Worm (Caenorhabditis elegans) whole organism, L4 larva: ENCODE measurements around the gene F22F7.7.

Experiments used
- F10B5.3 ChIP-seq: sonication (generic microtip); optimal IDR thresholded peaks from 2 replicates; lab custom pipeline; 2016; ENCODE audit warnings: mild to moderate bottlenecking, missing genetic modification characterization, missing compliant biosample characterization
- F26F4.8 ChIP-seq: fragments of 200-800 bp; sonication (Bioruptor generic); conservative IDR thresholded peaks from 2 replicates; pipeline ENCODE4 v1.3.6; 2022; ENCODE audit warnings: missing genetic modification characterization, missing compliant biosample characterization
- F49E8.2 ChIP-seq: sonication (generic microtip); optimal IDR thresholded peaks from 2 replicates; lab custom pipeline; 2016; ENCODE audit warnings: missing compliant biosample characterization, mild to moderate bottlenecking, missing genetic modification characterization, borderline replicate concordance
- R02D3.7 ChIP-seq: fragments of 150-350 bp; sonication (generic microtip); optimal IDR thresholded peaks from 3 replicates; lab custom pipeline; 2014; ENCODE audit warnings: missing biosample characterization, missing genetic modification characterization
- T26A8.4 ChIP-seq: fragments of 200-800 bp; sonication (Bioruptor generic); IDR thresholded peaks from 2 replicates; pipeline ENCODE4 v1.3.6; 2022; ENCODE audit warnings: missing genetic modification characterization, missing compliant biosample characterization
- Y5F2A.4 ChIP-seq: fragments of 200-800 bp; sonication (Bioruptor generic); optimal IDR thresholded peaks from 2 replicates; lab custom pipeline; 2018; ENCODE audit warnings: mild to moderate bottlenecking, missing genetic modification characterization, missing compliant biosample characterization
- ZK337.2 ChIP-seq: fragments of 200-800 bp; sonication (Bioruptor generic); IDR thresholded peaks from 2 replicates; pipeline ENCODE4 v1.3.6; 2022; ENCODE audit warnings: missing genetic modification reagents, missing genetic modification characterization, missing compliant biosample characterization
- ceh-20 ChIP-seq: fragments of 200-800 bp; sonication (Bioruptor generic); IDR thresholded peaks from 2 replicates; pipeline ENCODE4 v1.3.6; 2022; ENCODE audit warnings: missing genetic modification reagents, missing genetic modification characterization, missing compliant biosample characterization
- ceh-32 ChIP-seq: sonication (generic microtip); optimal IDR thresholded peaks from 2 replicates; lab custom pipeline; 2016; ENCODE audit warnings: mild to moderate bottlenecking, missing genetic modification characterization, missing compliant biosample characterization; ENCODE audit not compliant: poor library complexity
- ceh-62 ChIP-seq: sonication (generic microtip); optimal IDR thresholded peaks from 2 replicates; lab custom pipeline; 2017; ENCODE audit warnings: missing biosample characterization, missing genetic modification characterization
- ceh-82 ChIP-seq: sonication (generic microtip); optimal IDR thresholded peaks from 2 replicates; lab custom pipeline; 2017; ENCODE audit warnings: missing biosample characterization, missing genetic modification characterization
- ces-1 ChIP-seq: fragments of 150-350 bp; sonication (generic microtip); optimal IDR thresholded peaks from 4 replicates; lab custom pipeline; 2014; ENCODE audit warnings: missing biosample characterization, missing genetic modification reagents, missing genetic modification characterization
- ctbp-1 ChIP-seq: fragments of 200-800 bp; sonication (Bioruptor generic); IDR thresholded peaks from 2 replicates; pipeline ENCODE4 v1.3.6; 2022; ENCODE audit warnings: missing genetic modification reagents, missing genetic modification characterization, missing compliant biosample characterization
- daf-19 ChIP-seq: fragments of 200-800 bp; sonication (Bioruptor generic); conservative IDR thresholded peaks from 2 replicates; pipeline ENCODE4 v1.3.6; 2022; ENCODE audit warnings: missing genetic modification characterization, missing compliant biosample characterization
- dmd-9 ChIP-seq: fragments of 200-800 bp; sonication (Bioruptor generic); IDR thresholded peaks from 2 replicates; pipeline ENCODE4 v1.3.6; 2022; ENCODE audit warnings: missing genetic modification reagents, missing genetic modification characterization, missing compliant biosample characterization
- dpl-1 ChIP-seq: fragments of 150-350 bp; optimal IDR thresholded peaks from 2 replicates; lab custom pipeline; 2014; ENCODE audit warnings: missing biosample characterization, missing genetic modification reagents, missing genetic modification characterization
- egl-43 ChIP-seq: fragments of 200-800 bp; sonication (Bioruptor generic); IDR thresholded peaks from 2 replicates; pipeline ENCODE4 v1.3.6; 2022; ENCODE audit warnings: missing genetic modification reagents, missing genetic modification characterization, missing compliant biosample characterization
- fkh-10 ChIP-seq: fragments of 150-350 bp; optimal IDR thresholded peaks from 2 replicates; lab custom pipeline; 2014; ENCODE audit warnings: missing biosample characterization, missing genetic modification reagents, missing genetic modification characterization
- hif-1 ChIP-seq, 2 experiments: sonication (generic microtip); optimal IDR thresholded peaks; 2 replicates each; lab custom pipeline; 2016 to 2017; ENCODE audit warnings: missing compliant biosample characterization in 2 of 2, missing genetic modification characterization in 2 of 2, missing genetic modification reagents in 2 of 2, missing genotype in 2 of 2, mild to moderate bottlenecking in 1 of 2
- hmg-1.1 ChIP-seq: fragments of 200-800 bp; sonication (Bioruptor generic); IDR thresholded peaks from 2 replicates; pipeline ENCODE4 v1.3.6; 2022; ENCODE audit warnings: missing genetic modification reagents, missing genetic modification characterization, missing compliant biosample characterization
- lim-7 ChIP-seq: fragments of 200-800 bp; sonication (Bioruptor generic); IDR thresholded peaks from 2 replicates; pipeline ENCODE4 v1.3.6; 2022; ENCODE audit warnings: missing genetic modification characterization, missing compliant biosample characterization
- lin-13 ChIP-seq: fragments of 150-350 bp; optimal IDR thresholded peaks from 2 replicates; lab custom pipeline; 2014; ENCODE audit warnings: missing biosample characterization, missing genetic modification reagents, missing genetic modification characterization
- lin-29 ChIP-seq: fragments of 200-800 bp; sonication (Bioruptor generic); IDR thresholded peaks from 2 replicates; pipeline ENCODE4 v1.3.6; 2022; ENCODE audit warnings: missing genetic modification reagents, missing genetic modification characterization, missing compliant biosample characterization
- lin-38 ChIP-seq: fragments of 200-800 bp; sonication (Bioruptor generic); IDR thresholded peaks from 2 replicates; pipeline ENCODE4 v1.3.6; 2022; ENCODE audit warnings: missing genetic modification reagents, missing genetic modification characterization, missing compliant biosample characterization
- lsy-2 ChIP-seq, 2 experiments: fragments of 150-350 bp in 1 of 2; sonication (generic microtip) in 1 of 2; optimal IDR thresholded peaks; 2 replicates each; lab custom pipeline; 2014 to 2017; ENCODE audit warnings: missing biosample characterization in 2 of 2, missing genetic modification characterization in 2 of 2
- madf-5 ChIP-seq, 2 experiments: fragments of 200-800 bp; sonication (Bioruptor generic); IDR thresholded peaks; 2 replicates each; pipeline ENCODE4 v1.3.6; 2022; ENCODE audit warnings: missing compliant biosample characterization in 2 of 2, missing genetic modification characterization in 2 of 2
- madf-9 ChIP-seq: fragments of 200-800 bp; sonication (Bioruptor generic); conservative IDR thresholded peaks from 2 replicates; pipeline ENCODE4 v1.3.6; 2022; ENCODE audit warnings: missing genetic modification reagents, missing genetic modification characterization, missing compliant biosample characterization
- mes-2 ChIP-seq: sonication (generic microtip); optimal IDR thresholded peaks from 2 replicates; lab custom pipeline; 2016; ENCODE audit warnings: missing genotype, mild to moderate bottlenecking, missing genetic modification characterization, missing compliant biosample characterization; ENCODE audit not compliant: poor library complexity, severe bottlenecking
- nhr-10 ChIP-seq: fragments of 150-350 bp; optimal IDR thresholded peaks from 2 replicates; lab custom pipeline; 2014; ENCODE audit warnings: missing biosample characterization, missing genetic modification characterization
- nhr-111 ChIP-seq: fragments of 200-800 bp; sonication (Bioruptor generic); optimal IDR thresholded peaks from 2 replicates; lab custom pipeline; 2018; ENCODE audit warnings: mild to moderate bottlenecking, missing genetic modification characterization, missing compliant biosample characterization
- nhr-25 ChIP-seq: sonication (generic microtip); optimal IDR thresholded peaks from 2 replicates; lab custom pipeline; 2017; ENCODE audit warnings: missing genetic modification characterization, mild to moderate bottlenecking, missing compliant biosample characterization, antibody characterized with exemption, moderate library complexity, borderline replicate concordance; ENCODE audit not compliant: insufficient read depth
- nhr-28 ChIP-seq: fragments of 150-350 bp; optimal IDR thresholded peaks from 2 replicates; lab custom pipeline; 2014; ENCODE audit warnings: missing biosample characterization, missing genetic modification characterization
- nhr-48 ChIP-seq: sonication (generic microtip); optimal IDR thresholded peaks from 2 replicates; lab custom pipeline; 2016; ENCODE audit warnings: mild to moderate bottlenecking, missing genetic modification characterization, missing compliant biosample characterization
- nhr-6 ChIP-seq: fragments of 150-350 bp; optimal IDR thresholded peaks from 2 replicates; lab custom pipeline; 2014; ENCODE audit warnings: missing biosample characterization, missing genetic modification characterization
- nhr-77 ChIP-seq: fragments of 150-350 bp; optimal IDR thresholded peaks from 2 replicates; lab custom pipeline; 2014; ENCODE audit warnings: missing biosample characterization, missing genetic modification characterization
- rbr-2 ChIP-seq: sonication (generic microtip); optimal IDR thresholded peaks from 2 replicates; lab custom pipeline; 2016; ENCODE audit warnings: missing genotype, missing genetic modification characterization, missing compliant biosample characterization
- set-16 ChIP-seq: fragments of 200-800 bp; sonication (Bioruptor generic); IDR thresholded peaks from 2 replicates; pipeline ENCODE4 v1.3.6; 2022; ENCODE audit warnings: missing genetic modification reagents, missing genetic modification characterization, missing compliant biosample characterization
- spr-3 ChIP-seq: fragments of 200-800 bp; sonication (Bioruptor generic); optimal IDR thresholded peaks from 2 replicates; lab custom pipeline; 2018; ENCODE audit warnings: mild to moderate bottlenecking, missing genetic modification characterization, missing compliant biosample characterization
- unc-130 ChIP-seq: sonication (generic microtip); optimal IDR thresholded peaks from 2 replicates; lab custom pipeline; 2016; ENCODE audit warnings: missing genetic modification reagents, missing genetic modification characterization, missing compliant biosample characterization
- unc-62 ChIP-seq, 3 experiments: fragments of 150-350 bp in 1 of 3; sonication (generic microtip); optimal IDR thresholded peaks in 2 of 3; peaks in 1 of 3; 1 replicate in 1 of 3; 2 replicates in 2 of 3; lab custom pipeline; 2014 to 2017; ENCODE audit warnings: missing biosample characterization in 3 of 3, missing genetic modification characterization in 3 of 3, missing genetic modification reagents in 3 of 3, missing genotype in 1 of 3
- zfp-2 ChIP-seq: sonication (generic microtip); optimal IDR thresholded peaks from 2 replicates; lab custom pipeline; 2016; ENCODE audit warnings: mild to moderate bottlenecking, missing genetic modification characterization, missing compliant biosample characterization
- zfp-3 ChIP-seq: fragments of 200-800 bp; sonication (Bioruptor generic); conservative IDR thresholded peaks from 2 replicates; pipeline ENCODE4 v1.3.6; 2022; ENCODE audit warnings: missing genetic modification reagents, missing genetic modification characterization, missing compliant biosample characterization
- zip-11 ChIP-seq: fragments of 200-800 bp; sonication (Bioruptor generic); IDR thresholded peaks from 2 replicates; pipeline ENCODE4 v1.3.6; 2022; ENCODE audit warnings: missing genetic modification characterization, missing compliant biosample characterization
- zip-2 ChIP-seq: fragments of 150-350 bp; optimal IDR thresholded peaks from 2 replicates; lab custom pipeline; 2014; ENCODE audit warnings: missing biosample characterization, missing genetic modification characterization
- ztf-11 ChIP-seq: fragments of 150-350 bp; optimal IDR thresholded peaks from 2 replicates; lab custom pipeline; 2014; ENCODE audit warnings: missing biosample characterization, missing genetic modification characterization
- ztf-7 ChIP-seq: fragments of 150-350 bp; optimal IDR thresholded peaks from 2 replicates; lab custom pipeline; 2014; ENCODE audit warnings: missing biosample characterization, missing genetic modification characterization

Gene F22F7.7

ce11 chrV:2133512-2133911, 6.3 kb downstream of the F22F7.7 start (continued):
- TF ChIP-seq fkh-10 (GFP tag; lab: Kevin White, UChicago) (peak; percentile 74), F10B5.3 (tag; lab: Kevin White, UChicago) (no peak), F26F4.8 (GFP tag; lab: Robert Waterston, UW) (no peak), ztf-11 (no peak), ceh-20 (GFP tag; lab: Robert Waterston, UW) (peak; percentile 31; the same call in 1 of the 2 replicates), zfp-2 (tag; lab: Kevin White, UChicago) (no peak), madf-5 (GFP tag; IDR thresholded peaks at IDR 0.05; lab: Robert Waterston, UW) (no peak), ztf-7 (tag; lab: Kevin White, UChicago) (no peak), hmg-1.1 (GFP tag; lab: Robert Waterston, UW) (peak; percentile 68), zip-2 (tag; lab: Kevin White, UChicago) (no peak), nhr-10 (tag; lab: Kevin White, UChicago) (no peak), spr-3 (GFP tag; lab: Kevin White, UChicago) (no peak), zip-11 (GFP tag; lab: Robert Waterston, UW) (no peak), ces-1 (GFP tag; lab: Kevin White, UChicago) (peak; percentile 2), nhr-77 (tag; lab: Kevin White, UChicago) (peak; percentile 1), R02D3.7 (no peak), unc-62 (GFP tag; optimal IDR thresholded peaks at IDR 0.05 in 1 of 2; lab: Kevin White, UChicago) (no peak), unc-62 (tag; optimal IDR thresholded peaks at IDR 0.05; lab: Kevin White, UChicago) (no peak), rbr-2 (tag; lab: Kevin White, UChicago) (peak; percentile 81), dmd-9 (no peak), nhr-111 (GFP tag; lab: Kevin White, UChicago) (no peak), daf-19 (GFP tag; lab: Robert Waterston, UW) (no peak), Y5F2A.4 (GFP tag; lab: Kevin White, UChicago) (no peak), T26A8.4 (GFP tag; lab: Robert Waterston, UW) (no peak)

DNA sequence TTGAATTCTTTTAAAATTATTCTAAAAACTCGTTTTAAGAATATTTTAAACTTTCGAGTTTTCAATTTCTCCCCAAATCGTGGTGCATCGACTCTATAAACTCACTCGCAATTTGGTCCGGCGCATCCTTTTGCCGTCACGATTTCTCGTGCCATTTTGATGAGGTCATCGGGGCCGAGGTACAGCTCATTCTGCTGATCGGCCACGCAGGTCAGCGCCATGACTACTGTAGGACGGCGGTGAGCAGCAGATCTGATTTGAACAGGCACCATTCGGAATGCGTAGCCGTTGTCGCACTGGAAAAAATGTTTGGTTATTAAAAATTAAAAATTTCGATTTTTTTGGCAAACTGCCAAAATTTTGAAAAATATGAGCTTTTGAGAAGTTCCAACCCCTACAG, 7.2 kb downstream of the F22F7.7 start:
- TF ChIP-seq set-16 (GFP tag; lab: Robert Waterston, UW): peak; percentile 31; the same call in 1 of the 2 replicates
- peak; percentile 65; the same call in 1 of the 2 replicates for TF ChIP-seq egl-43 (GFP tag; lab: Robert Waterston, UW)
- TF ChIP-seq nhr-6: no peak

- TF ChIP-seq lin-38 (GFP tag; lab: Robert Waterston, UW) (peak; percentile 64), F49E8.2 (tag; lab: Kevin White, UChicago) (peak; percentile 25), mes-2 (tag; lab: Kevin White, UChicago) (peak; percentile 97), ceh-82 (tag; lab: Kevin White, UChicago) (no peak), zfp-3 (GFP tag; lab: Robert Waterston, UW) (0 out of 2 replicates have a peak, but pooled peaks have one; percentile 25), unc-130 (peak; percentile 31), dpl-1 (GFP tag; lab: Kevin White, UChicago) (peak; percentile 94), nhr-25 (tag; lab: Kevin White, UChicago) (no peak), madf-9 (GFP tag; lab: Robert Waterston, UW) (0 out of 2 replicates have a peak, but pooled peaks have one; percentile 26), lin-29 (GFP tag; lab: Robert Waterston, UW) (no peak), ceh-62 (tag; lab: Kevin White, UChicago) (no peak), ZK337.2 (peak; percentile 78), lim-7 (GFP tag; lab: Robert Waterston, UW) (no peak), lin-13 (GFP tag; lab: Kevin White, UChicago) (no peak), ctbp-1 (GFP tag; lab: Robert Waterston, UW) (no peak), hmg-1.1 (GFP tag; lab: Robert Waterston, UW) (no peak), nhr-28 (tag; lab: Kevin White, UChicago) (peak; percentile 7), hif-1 (tag; optimal IDR thresholded peaks at IDR 0.05; lab: Kevin White, UChicago) (peak in 1 of 2 experiments; percentile 78), unc-62 (GFP tag; optimal IDR thresholded peaks at IDR 0.05 in 1 of 2; lab: Kevin White, UChicago) (peak in 1 of 2 experiments; percentile 88), unc-62 (tag; optimal IDR thresholded peaks at IDR 0.05; lab: Kevin White, UChicago) (no peak), nhr-48 (tag; lab: Kevin White, UChicago) (no peak), spr-3 (GFP tag; lab: Kevin White, UChicago) (no peak), rbr-2 (tag; lab: Kevin White, UChicago) (peak; percentile 13), dmd-9 (peak; percentile 78), lsy-2 (tag; optimal IDR thresholded peaks at IDR 0.05; lab: Kevin White, UChicago) (peak in 1 of 2 experiments; percentile 73), ceh-32 (tag; lab: Kevin White, UChicago) (no peak)
Measured at ce11 chrV:2126996-2127585, 12.8 kb downstream of the F22F7.7 start, which contains the start of gene ldp-1. Gene ldp-1 (plus strand): TSS chrV:2127535.
